Fruit fly (Drosophila melanogaster) whole organism, embryonic: ENCODE results near the gene Ir87a.
A peak's percentile ranks its signal among the peaks of the same experiment; 100 is the strongest.

Experiments
- BtbVII ChIP-seq: fragments of 200-800 bp; sonication (Bioruptor generic); optimal IDR thresholded peaks from 3 replicates; lab custom pipeline; 2017; ENCODE audit warnings: missing biosample characterization, mild to moderate bottlenecking, missing genetic modification characterization
- CG11504 ChIP-seq: fragments of 200-800 bp; sonication (Bioruptor generic); optimal IDR thresholded peaks from 3 replicates; lab custom pipeline; 2019; ENCODE audit warnings: missing biosample characterization, mild to moderate bottlenecking, missing genetic modification characterization, moderate library complexity
- CG12744 ChIP-seq: fragments of 200-800 bp; sonication (Bioruptor generic); optimal IDR thresholded peaks from 2 replicates; lab custom pipeline; 2016; ENCODE audit warnings: missing biosample characterization, missing genetic modification characterization
- CG13424 ChIP-seq: fragments of 200-800 bp; sonication (Bioruptor generic); optimal IDR thresholded peaks from 2 replicates; lab custom pipeline; 2019; ENCODE audit warnings: missing biosample characterization, mild to moderate bottlenecking, missing genetic modification characterization, moderate library complexity
- CG13624 ChIP-seq: fragments of 200-800 bp; sonication (Bioruptor generic); optimal IDR thresholded peaks from 2 replicates; lab custom pipeline; 2016; ENCODE audit warnings: missing biosample characterization, missing genetic modification characterization
- CG1602 ChIP-seq: fragments of 200-800 bp; sonication (Bioruptor generic); optimal IDR thresholded peaks from 3 replicates; lab custom pipeline; 2016; ENCODE audit warnings: missing biosample characterization, missing genetic modification characterization
- CG17361 ChIP-seq: fragments of 200-800 bp; sonication (Bioruptor generic); IDR thresholded peaks from 3 replicates; pipeline ENCODE4 v1.3.6; 2022; ENCODE audit warnings: missing biosample characterization, missing genetic modification characterization
- CG17612 ChIP-seq: fragments of 200-800 bp; sonication (Bioruptor generic); IDR thresholded peaks from 2 replicates; pipeline ENCODE4 v1.3.6; 2022; ENCODE audit warnings: missing biosample characterization, missing genetic modification characterization
- CG18599 ChIP-seq: fragments of 200-800 bp; sonication (Bioruptor generic); optimal IDR thresholded peaks from 3 replicates; lab custom pipeline; 2017; ENCODE audit warnings: missing biosample characterization, missing genetic modification characterization, mild to moderate bottlenecking, moderate library complexity, missing genetic modification reagents
- CG3163 ChIP-seq: fragments of 200-800 bp; sonication (Bioruptor generic); optimal IDR thresholded peaks from 3 replicates; lab custom pipeline; 2016; ENCODE audit warnings: missing biosample characterization, missing genetic modification characterization
- CG33213 ChIP-seq: fragments of 200-800 bp; sonication (Bioruptor generic); optimal IDR thresholded peaks from 3 replicates; lab custom pipeline; 2016; ENCODE audit warnings: missing biosample characterization, missing genetic modification characterization
- CG4820 ChIP-seq: fragments of 200-800 bp; sonication (Bioruptor generic); optimal IDR thresholded peaks from 3 replicates; lab custom pipeline; 2016; ENCODE audit warnings: missing biosample characterization, missing genetic modification characterization
- CG7271 ChIP-seq: fragments of 200-800 bp; sonication (Bioruptor generic); optimal IDR thresholded peaks from 2 replicates; lab custom pipeline; 2018; ENCODE audit warnings: missing biosample characterization, mild to moderate bottlenecking, missing genetic modification characterization, moderate library complexity
- CG7987 ChIP-seq: fragments of 200-800 bp; sonication (Bioruptor generic); optimal IDR thresholded peaks from 2 replicates; lab custom pipeline; 2018; ENCODE audit warnings: missing biosample characterization, mild to moderate bottlenecking, missing genetic modification characterization, moderate library complexity
- CG9215 ChIP-seq: fragments of 200-800 bp; sonication (Bioruptor generic); IDR thresholded peaks from 2 replicates; pipeline ENCODE4 v1.3.6; 2022; ENCODE audit warnings: missing biosample characterization, missing genetic modification characterization
- CG9437 ChIP-seq: fragments of 200-800 bp; sonication (Bioruptor generic); optimal IDR thresholded peaks from 2 replicates; lab custom pipeline; 2018; ENCODE audit warnings: missing biosample characterization, mild to moderate bottlenecking, missing genetic modification characterization
- ERR ChIP-seq: fragments of 200-800 bp; sonication (Bioruptor generic); optimal IDR thresholded peaks from 2 replicates; lab custom pipeline; 2016; ENCODE audit warnings: missing biosample characterization, missing genetic modification characterization
- Ets65A ChIP-seq: fragments of 200-800 bp; sonication (Bioruptor generic); peaks from one replicate; lab custom pipeline; 2016; ENCODE audit warnings: missing biosample characterization, missing genetic modification characterization
- Fer3 ChIP-seq: fragments of 200-800 bp; sonication (Bioruptor generic); optimal IDR thresholded peaks from 2 replicates; lab custom pipeline; 2018; ENCODE audit warnings: missing biosample characterization, mild to moderate bottlenecking, missing genetic modification characterization, moderate library complexity
- HLH3B ChIP-seq: fragments of 200-800 bp; sonication (Bioruptor generic); IDR thresholded peaks from 2 replicates; pipeline ENCODE4 v1.3.6; 2022; ENCODE audit warnings: missing biosample characterization, missing genetic modification characterization
- Sin3A ChIP-seq: fragments of >200 bp; optimal IDR thresholded peaks from 2 replicates; lab custom pipeline; 2018
- Sox100B ChIP-seq: fragments of 200-800 bp; sonication (Bioruptor generic); optimal IDR thresholded peaks from 3 replicates; lab custom pipeline; 2018; ENCODE audit warnings: missing biosample characterization, mild to moderate bottlenecking, missing genetic modification characterization
- Sox102F ChIP-seq: fragments of 200-800 bp; sonication (Bioruptor generic); optimal IDR thresholded peaks from 2 replicates; lab custom pipeline; 2018; ENCODE audit warnings: missing biosample characterization, mild to moderate bottlenecking, missing genetic modification characterization, moderate library complexity
- Sry-β ChIP-seq: fragments of 200-800 bp; sonication (Bioruptor generic); optimal IDR thresholded peaks from 2 replicates; lab custom pipeline; 2018; ENCODE audit warnings: missing biosample characterization, mild to moderate bottlenecking, missing genetic modification characterization, moderate library complexity
- YL-1 ChIP-seq: fragments of 200-800 bp; sonication (Bioruptor generic); optimal IDR thresholded peaks from 3 replicates; lab custom pipeline; 2017; ENCODE audit warnings: missing biosample characterization, mild to moderate bottlenecking, missing genetic modification characterization
- bsh ChIP-seq, 2 experiments: fragments of 200-800 bp; sonication (Bioruptor generic); optimal IDR thresholded peaks; 2 replicates each; lab custom pipeline; 2017 to 2018; ENCODE audit warnings: mild to moderate bottlenecking in 2 of 2, missing biosample characterization in 2 of 2, missing genetic modification characterization in 2 of 2, moderate library complexity in 1 of 2
- chif ChIP-seq, 2 experiments: fragments of 200-800 bp; sonication (Bioruptor generic); optimal IDR thresholded peaks; 3 replicates each; lab custom pipeline; 2016; ENCODE audit warnings: missing biosample characterization in 2 of 2, missing genetic modification characterization in 2 of 2
- chn ChIP-seq: fragments of 200-800 bp; sonication (Bioruptor generic); optimal IDR thresholded peaks from 2 replicates; lab custom pipeline; 2016; ENCODE audit warnings: missing biosample characterization, missing genetic modification characterization
- ci ChIP-seq: fragments of 200-800 bp; sonication (Bioruptor generic); IDR thresholded peaks from 3 replicates; pipeline ENCODE4 v1.3.6; 2022; ENCODE audit warnings: missing biosample characterization, missing genetic modification characterization
- dpn ChIP-seq, 2 experiments: fragments of 200-800 bp; sonication (Bioruptor generic); optimal IDR thresholded peaks; 3 replicates each; lab custom pipeline; 2016; ENCODE audit warnings: missing biosample characterization in 2 of 2, missing genetic modification characterization in 2 of 2
- ems ChIP-seq: fragments of 200-800 bp; sonication (Bioruptor generic); optimal IDR thresholded peaks from 3 replicates; lab custom pipeline; 2016; ENCODE audit warnings: missing biosample characterization, missing genetic modification characterization
- exex ChIP-seq: fragments of 200-800 bp; sonication (Bioruptor generic); optimal IDR thresholded peaks from 4 replicates; lab custom pipeline; 2018; ENCODE audit warnings: missing biosample characterization, mild to moderate bottlenecking, missing genetic modification characterization, moderate library complexity
- fd3F ChIP-seq: fragments of 200-800 bp; sonication (Bioruptor generic); optimal IDR thresholded peaks from 2 replicates; lab custom pipeline; 2018; ENCODE audit warnings: missing biosample characterization, mild to moderate bottlenecking, missing genetic modification characterization, moderate library complexity
- fu2 ChIP-seq: fragments of 200-800 bp; sonication (Bioruptor generic); optimal IDR thresholded peaks from 2 replicates; lab custom pipeline; 2016; ENCODE audit warnings: missing biosample characterization, missing genetic modification characterization
- gcm2 ChIP-seq: fragments of 200-800 bp; sonication (Bioruptor generic); optimal IDR thresholded peaks from 2 replicates; lab custom pipeline; 2016; ENCODE audit warnings: missing biosample characterization, missing genetic modification characterization
- gsb ChIP-seq: fragments of 200-800 bp; sonication (Bioruptor generic); IDR thresholded peaks from 2 replicates; pipeline ENCODE4 v1.3.6; 2022; ENCODE audit warnings: missing biosample characterization, missing genetic modification characterization
- gsb-n ChIP-seq: fragments of 200-800 bp; sonication (Bioruptor generic); optimal IDR thresholded peaks from 3 replicates; lab custom pipeline; 2018; ENCODE audit warnings: missing biosample characterization, mild to moderate bottlenecking, missing genetic modification characterization
- hbn ChIP-seq: fragments of 200-800 bp; sonication (Bioruptor generic); IDR thresholded peaks from 2 replicates; pipeline ENCODE4 v1.3.6; 2022; ENCODE audit warnings: missing biosample characterization, missing genetic modification characterization; ENCODE audit not compliant: partially characterized antibody
- inv ChIP-seq: fragments of 200-800 bp; sonication (Bioruptor generic); IDR thresholded peaks from 2 replicates; pipeline ENCODE4 v1.3.6; 2022; ENCODE audit warnings: missing biosample characterization, missing genetic modification characterization; ENCODE audit not compliant: partially characterized antibody
- lmd ChIP-seq: fragments of 200-800 bp; sonication (Bioruptor generic); IDR thresholded peaks from 2 replicates; pipeline ENCODE4 v1.3.6; 2022; ENCODE audit warnings: missing biosample characterization, missing genetic modification characterization
- luna ChIP-seq: fragments of 200-800 bp; sonication (Bioruptor generic); optimal IDR thresholded peaks from 2 replicates; lab custom pipeline; 2016; ENCODE audit warnings: missing biosample characterization, missing genetic modification characterization
- mld ChIP-seq: fragments of 200-800 bp; sonication (Bioruptor generic); IDR thresholded peaks from 3 replicates; pipeline ENCODE4 v1.3.6; 2022; ENCODE audit warnings: missing biosample characterization, missing genetic modification characterization; ENCODE audit not compliant: partially characterized antibody
- nerfin-2 ChIP-seq: fragments of 200-800 bp; sonication (Bioruptor generic); IDR thresholded peaks from 2 replicates; pipeline ENCODE4 v1.3.6; 2022; ENCODE audit warnings: missing biosample characterization, missing genetic modification characterization; ENCODE audit not compliant: partially characterized antibody
- pnt ChIP-seq: fragments of 200-800 bp; sonication (Bioruptor generic); optimal IDR thresholded peaks from 3 replicates; lab custom pipeline; 2016; ENCODE audit warnings: missing biosample characterization, missing genetic modification characterization
- prd ChIP-seq, 3 experiments: fragments of >200 bp in 2 of 3; fragments of 200-800 bp in 1 of 3; sonication (Bioruptor generic) in 1 of 3; optimal IDR thresholded peaks in 2 of 3; IDR thresholded peaks in 1 of 3; 2 replicates in 2 of 3; 3 replicates in 1 of 3; pipeline versions ENCODE4 v1.3.6 to Lab custom; 2017 to 2022; ENCODE audit warnings: missing biosample characterization in 1 of 3, missing genetic modification characterization in 1 of 3
- pzg ChIP-seq: fragments of 200-800 bp; sonication (Bioruptor generic); optimal IDR thresholded peaks from 3 replicates; lab custom pipeline; 2018; ENCODE audit warnings: missing biosample characterization, mild to moderate bottlenecking, missing genetic modification characterization, moderate library complexity
- tio ChIP-seq: fragments of 200-800 bp; sonication (Bioruptor generic); optimal IDR thresholded peaks from 2 replicates; lab custom pipeline; 2017; ENCODE audit warnings: missing biosample characterization, missing genetic modification characterization, inconsistent platforms
- tx ChIP-seq: fragments of 200-800 bp; sonication (Bioruptor generic); optimal IDR thresholded peaks from 2 replicates; lab custom pipeline; 2016; ENCODE audit warnings: missing biosample characterization, missing genetic modification characterization
- vvl ChIP-seq: fragments of 200-800 bp; sonication (Bioruptor generic); IDR thresholded peaks from 2 replicates; pipeline ENCODE4 v1.3.6; 2022; ENCODE audit warnings: missing biosample characterization, missing genetic modification characterization
- z ChIP-seq: fragments of 200-800 bp; sonication (Bioruptor generic); IDR thresholded peaks from 3 replicates; pipeline ENCODE4 v1.3.6; 2022; ENCODE audit warnings: missing biosample characterization, missing genetic modification characterization

Ir87a gene

DNA sequence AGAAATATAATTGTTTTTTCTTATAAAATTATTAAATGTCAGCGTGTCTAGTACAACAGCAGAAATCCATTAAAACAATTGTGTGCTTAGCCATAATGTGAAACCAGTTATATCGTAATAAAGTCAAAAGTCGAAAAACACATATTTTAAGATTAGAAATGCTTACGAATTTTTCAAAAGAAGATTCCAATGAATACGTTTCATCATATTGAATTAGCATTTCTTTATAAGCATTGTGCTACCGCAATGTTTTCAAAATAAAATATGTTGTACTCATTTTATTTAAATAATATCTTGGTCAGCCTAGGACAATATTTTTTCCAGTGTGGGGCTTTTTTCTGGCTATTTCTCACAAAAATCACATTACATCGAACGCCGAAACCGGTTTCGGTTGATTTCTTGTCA, 32.8 kb downstream of the Ir87a start (continued):
- TF ChIP-seq exex (tag; lab: Kevin White, UChicago) (peak; percentile 20), Sox102F (GFP tag; lab: Kevin White, UChicago) (peak; percentile 85), CG13424 (peak; percentile 85), z (GFP tag; lab: Robert Waterston, UW) (no peak), Fer3 (tag; lab: Kevin White, UChicago) (peak; percentile 70), CG13624 (GFP tag; lab: Kevin White, UChicago) (peak; percentile 64), mld (no peak), gsb (GFP tag; lab: Robert Waterston, UW) (no peak; the same call in 1 of the 2 replicates), gcm2 (GFP tag; lab: Kevin White, UChicago) (peak; percentile 22), CG33213 (GFP tag; lab: Kevin White, UChicago) (peak; percentile 10), CG7271 (no peak), ems (GFP tag; lab: Kevin White, UChicago) (peak; percentile 42), lmd (peak; percentile 78), CG4820 (GFP tag; lab: Kevin White, UChicago) (peak; percentile 74), hbn (GFP tag; lab: Robert Waterston, UW) (no peak), Ets65A (peak; percentile 86), Sin3A (lab: Kevin White, UChicago) (no peak), CG3163 (GFP tag; lab: Kevin White, UChicago) (no peak), tx (GFP tag; lab: Kevin White, UChicago) (peak; percentile 41), HLH3B (GFP tag; lab: Robert Waterston, UW) (peak; percentile 60), prd (optimal IDR thresholded peaks at IDR 0.05; lab: Kevin White, UChicago) (no peak), prd (GFP tag; IDR thresholded peaks at IDR 0.05; lab: Robert Waterston, UW) (peak; percentile 70), CG17361 (GFP tag; lab: Robert Waterston, UW) (peak; percentile 96), CG17612 (GFP tag; lab: Robert Waterston, UW) (no peak), BtbVII (peak; percentile 82), CG18599 (peak; percentile 74), CG12744 (peak; percentile 57), ci (0 out of 3 replicates have a peak, but pooled peaks have one; percentile 16), vvl (peak; percentile 55; the same call in 1 of the 2 replicates), fu2 (GFP tag; lab: Kevin White, UChicago) (peak; percentile 43), Sry-β (GFP tag; lab: Kevin White, UChicago) (peak; percentile 4), ERR (GFP tag; lab: Kevin White, UChicago) (no peak), pnt (GFP tag; lab: Kevin White, UChicago) (peak; percentile 49), CG11504 (tag; lab: Kevin White, UChicago) (peak; percentile 90), fd3F (peak; percentile 72), CG1602 (peak; percentile 74), chif (GFP tag; optimal IDR thresholded peaks at IDR 0.05; lab: Kevin White, UChicago) (peak; percentile 57 to 69), CG7987 (GFP tag; lab: Kevin White, UChicago) (peak; percentile 34), pzg (GFP tag; lab: Kevin White, UChicago) (no peak), chn (GFP tag; lab: Kevin White, UChicago) (peak; percentile 43), luna (GFP tag; lab: Kevin White, UChicago) (no peak), gsb-n (tag; lab: Kevin White, UChicago) (peak; percentile 68), inv (GFP tag; lab: Robert Waterston, UW) (no peak), nerfin-2 (GFP tag; lab: Robert Waterston, UW) (no peak), tio (GFP tag; lab: Kevin White, UChicago) (peak; percentile 87), bsh (GFP tag; optimal IDR thresholded peaks at IDR 0.05; lab: Kevin White, UChicago) (peak; percentile 70 to 76), YL-1 (GFP tag; lab: Kevin White, UChicago) (peak; percentile 15), Sox100B (peak; percentile 87), CG9437 (GFP tag; lab: Kevin White, UChicago) (peak; percentile 83), CG9215 (GFP tag; lab: Robert Waterston, UW) (peak; percentile 75), dpn (GFP tag; optimal IDR thresholded peaks at IDR 0.05; lab: Kevin White, UChicago) (peak; percentile 73 to 77)
